Worm (Caenorhabditis elegans): ENCODE results near the gene sru-1.

DNA sequence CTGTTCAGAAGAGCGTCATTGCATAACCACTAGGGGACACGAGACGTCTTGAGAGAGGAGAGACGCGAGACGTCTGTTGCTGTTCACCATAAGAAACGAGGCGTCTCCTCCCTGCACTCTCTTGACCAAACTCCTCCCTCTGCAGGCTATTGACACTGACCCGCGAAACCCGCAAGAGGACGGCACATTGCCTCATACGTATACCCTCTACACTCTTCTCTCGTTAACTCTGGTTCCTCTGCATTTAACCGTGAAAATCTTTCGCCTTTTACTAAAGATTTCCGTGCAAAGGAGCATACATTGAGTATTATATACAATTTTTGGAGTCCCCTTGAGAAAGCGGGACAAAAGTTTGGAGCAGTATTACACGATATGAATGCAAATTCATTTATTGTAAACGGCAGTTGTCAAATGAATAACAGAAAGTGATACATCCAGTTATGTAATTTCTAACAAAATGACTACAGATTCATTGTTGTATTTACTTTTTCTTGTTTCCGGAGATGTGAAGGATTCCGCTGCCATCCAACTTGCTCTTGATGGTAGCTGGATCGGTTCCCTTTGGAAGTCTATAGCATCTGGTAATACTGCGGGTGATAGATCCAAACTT is 43.9 kb upstream of the sru-1 start:
- peak; percentile 78 for TF ChIP-seq him-1 (tag; optimal IDR thresholded peaks at IDR 0.05)
- TF ChIP-seq dao-5 (tag; optimal IDR thresholded peaks at IDR 0.05), result no peak
- peak; percentile 87 for TF ChIP-seq W03F9.2 (tag; optimal IDR thresholded peaks at IDR 0.05)
